Fruit fly (Drosophila melanogaster) whole organism, prepupa: ENCODE results near the gene Exo70.

ENCODE experiments used
- Blimp-1 ChIP-seq: fragments of 200-800 bp; sonication (Bioruptor generic); optimal IDR thresholded peaks from 3 replicates; lab custom pipeline; 2017; ENCODE audit warnings: missing biosample characterization, missing genetic modification characterization, mild to moderate bottlenecking, moderate library complexity, missing genetic modification reagents
- CG10631 ChIP-seq: fragments of 200-800 bp; sonication (Bioruptor generic); optimal IDR thresholded peaks from 2 replicates; lab custom pipeline; 2016; ENCODE audit warnings: missing biosample characterization, missing genetic modification characterization
- CG10669 ChIP-seq: fragments of 200-800 bp; sonication (Bioruptor generic); optimal IDR thresholded peaks from 3 replicates; lab custom pipeline; 2018; ENCODE audit warnings: missing biosample characterization, mild to moderate bottlenecking, missing genetic modification characterization, moderate library complexity
- CG11294 ChIP-seq: fragments of 200-800 bp; sonication (Bioruptor generic); IDR thresholded peaks from 2 replicates; pipeline ENCODE4 v1.3.6; 2022; ENCODE audit warnings: missing biosample characterization, missing genetic modification characterization
- CG11762 ChIP-seq: fragments of 200-800 bp; sonication (Bioruptor generic); optimal IDR thresholded peaks from 3 replicates; lab custom pipeline; 2016; ENCODE audit warnings: missing biosample characterization, missing genetic modification characterization; ENCODE audit not compliant: insufficient read depth
- CG15336 ChIP-seq: fragments of 200-800 bp; sonication (Bioruptor generic); IDR thresholded peaks from 2 replicates; pipeline ENCODE4 v1.3.6; 2022; ENCODE audit warnings: missing biosample characterization, missing genetic modification characterization
- CG1621 ChIP-seq: fragments of 200-800 bp; sonication (Bioruptor generic); optimal IDR thresholded peaks from 3 replicates; lab custom pipeline; 2018; ENCODE audit warnings: missing biosample characterization, mild to moderate bottlenecking, missing genetic modification characterization
- CG3032 ChIP-seq: fragments of 200-800 bp; optimal IDR thresholded peaks from 2 replicates; lab custom pipeline; 2019; ENCODE audit warnings: missing biosample characterization, mild to moderate bottlenecking, missing genetic modification characterization, moderate library complexity
- CG32006 ChIP-seq: fragments of 200-800 bp; sonication (Bioruptor generic); optimal IDR thresholded peaks from 3 replicates; lab custom pipeline; 2017; ENCODE audit warnings: missing biosample characterization, mild to moderate bottlenecking, missing genetic modification characterization
- CG6163 ChIP-seq: fragments of 200-800 bp; sonication (Bioruptor generic); IDR thresholded peaks from 3 replicates; pipeline ENCODE4 v1.3.6; 2022; ENCODE audit warnings: missing biosample characterization, missing genetic modification characterization
- CG6276 ChIP-seq: fragments of 200-800 bp; sonication (Bioruptor generic); optimal IDR thresholded peaks from 2 replicates; lab custom pipeline; 2017; ENCODE audit warnings: missing biosample characterization, mild to moderate bottlenecking, missing genetic modification characterization
- CG6792 ChIP-seq: fragments of 200-800 bp; sonication (Bioruptor generic); optimal IDR thresholded peaks from 3 replicates; lab custom pipeline; 2016; ENCODE audit warnings: missing biosample characterization, missing genetic modification characterization
- CG6808 ChIP-seq: fragments of 200-800 bp; sonication (Bioruptor generic); optimal IDR thresholded peaks from 3 replicates; lab custom pipeline; 2017; ENCODE audit warnings: missing biosample characterization, missing genetic modification characterization, mild to moderate bottlenecking, moderate library complexity, missing genetic modification reagents
- CG7368 ChIP-seq: fragments of 200-800 bp; sonication (Bioruptor generic); optimal IDR thresholded peaks from 3 replicates; lab custom pipeline; 2016; ENCODE audit warnings: missing biosample characterization, missing genetic modification characterization
- CG8119 ChIP-seq: fragments of 200-800 bp; sonication (Bioruptor generic); IDR thresholded peaks from 3 replicates; pipeline ENCODE4 v1.3.6; 2022; ENCODE audit warnings: missing biosample characterization, missing genetic modification characterization
- CG8632 ChIP-seq: fragments of 200-800 bp; sonication (Bioruptor generic); optimal IDR thresholded peaks from 3 replicates; lab custom pipeline; 2016; ENCODE audit warnings: missing biosample characterization, missing genetic modification characterization
- Eip78C ChIP-seq: fragments of 200-800 bp; sonication (Bioruptor generic); peaks from one replicate; lab custom pipeline; 2016; ENCODE audit warnings: missing biosample characterization, missing genetic modification characterization
- Eip93F ChIP-seq: fragments of 200-800 bp; sonication (Bioruptor generic); optimal IDR thresholded peaks from 2 replicates; lab custom pipeline; 2016; ENCODE audit warnings: missing biosample characterization, mild to moderate bottlenecking, missing genetic modification characterization
- Ets96B ChIP-seq: fragments of 200-800 bp; optimal IDR thresholded peaks from 2 replicates; lab custom pipeline; 2019; ENCODE audit warnings: missing biosample characterization, mild to moderate bottlenecking, missing genetic modification characterization, moderate library complexity
- Hr39 ChIP-seq: fragments of 200-800 bp; sonication (Bioruptor generic); optimal IDR thresholded peaks from 2 replicates; lab custom pipeline; 2016; ENCODE audit warnings: missing biosample characterization, missing genetic modification characterization
- Hr4 ChIP-seq: fragments of 200-800 bp; sonication (Bioruptor generic); optimal IDR thresholded peaks from 3 replicates; lab custom pipeline; 2016; ENCODE audit warnings: missing biosample characterization, missing genetic modification characterization
- Lpt ChIP-seq: fragments of 200-800 bp; sonication (Bioruptor generic); optimal IDR thresholded peaks from 3 replicates; lab custom pipeline; 2016; ENCODE audit warnings: missing biosample characterization, missing genetic modification characterization
- OdsH ChIP-seq: fragments of 200-800 bp; sonication (Bioruptor generic); optimal IDR thresholded peaks from 3 replicates; lab custom pipeline; 2016; ENCODE audit warnings: missing biosample characterization, missing genetic modification characterization
- Smox ChIP-seq: fragments of 200-800 bp; sonication (Bioruptor generic); optimal IDR thresholded peaks from 3 replicates; lab custom pipeline; 2016; ENCODE audit warnings: missing biosample characterization, missing genetic modification characterization
- Sox15 ChIP-seq: fragments of 200-800 bp; sonication (Bioruptor generic); optimal IDR thresholded peaks from 3 replicates; lab custom pipeline; 2016; ENCODE audit warnings: missing biosample characterization, missing genetic modification characterization
- achi ChIP-seq: fragments of 200-800 bp; sonication (Bioruptor generic); optimal IDR thresholded peaks from 3 replicates; lab custom pipeline; 2016; ENCODE audit warnings: missing biosample characterization, missing genetic modification characterization
- acj6 ChIP-seq: fragments of 200-800 bp; sonication (Bioruptor generic); optimal IDR thresholded peaks from 3 replicates; lab custom pipeline; 2016; ENCODE audit warnings: missing biosample characterization, missing genetic modification characterization
- cyc ChIP-seq: fragments of 200-800 bp; sonication (Bioruptor generic); optimal IDR thresholded peaks from 3 replicates; lab custom pipeline; 2016; ENCODE audit warnings: missing biosample characterization, missing genetic modification characterization
- dac ChIP-seq: fragments of 200-800 bp; sonication (Bioruptor generic); optimal IDR thresholded peaks from 2 replicates; lab custom pipeline; 2017; ENCODE audit warnings: missing biosample characterization, mild to moderate bottlenecking, missing genetic modification characterization
- dsx ChIP-seq: fragments of 200-800 bp; optimal IDR thresholded peaks from 3 replicates; lab custom pipeline; 2019; ENCODE audit warnings: missing biosample characterization, mild to moderate bottlenecking, missing genetic modification characterization, moderate library complexity; ENCODE audit not compliant: poor library complexity, severe bottlenecking
- eg ChIP-seq: fragments of 200-800 bp; sonication (Bioruptor generic); IDR thresholded peaks from 3 replicates; pipeline ENCODE4 v1.3.6; 2022; ENCODE audit warnings: missing biosample characterization, missing genetic modification characterization
- fd85E ChIP-seq: fragments of 200-800 bp; sonication (Bioruptor generic); optimal IDR thresholded peaks from 3 replicates; lab custom pipeline; 2016; ENCODE audit warnings: missing biosample characterization, missing genetic modification characterization
- fkh ChIP-seq: fragments of 200-800 bp; sonication (Bioruptor generic); optimal IDR thresholded peaks from 3 replicates; lab custom pipeline; 2017; ENCODE audit warnings: missing biosample characterization, mild to moderate bottlenecking, missing genetic modification characterization, moderate library complexity
- lz ChIP-seq: fragments of 200-800 bp; sonication (Bioruptor generic); optimal IDR thresholded peaks from 3 replicates; lab custom pipeline; 2016; ENCODE audit warnings: missing biosample characterization, missing genetic modification characterization
- net ChIP-seq: fragments of 200-800 bp; sonication (Bioruptor generic); optimal IDR thresholded peaks from 3 replicates; lab custom pipeline; 2016; ENCODE audit warnings: missing biosample characterization, missing genetic modification characterization
- salr ChIP-seq, 2 experiments: fragments of 200-800 bp; sonication (Bioruptor generic); optimal IDR thresholded peaks; 3 replicates each; lab custom pipeline; 2016 to 2018; ENCODE audit warnings: missing biosample characterization in 2 of 2, missing genetic modification characterization in 2 of 2, mild to moderate bottlenecking in 1 of 2
- spab ChIP-seq: fragments of 200-800 bp; sonication (Bioruptor generic); optimal IDR thresholded peaks from 2 replicates; lab custom pipeline; 2017; ENCODE audit warnings: missing biosample characterization, mild to moderate bottlenecking, missing genetic modification characterization, missing genetic modification reagents
- ss ChIP-seq, 2 experiments: fragments of 200-800 bp; sonication (Bioruptor generic); optimal IDR thresholded peaks; 2 replicates in 1 of 2; 3 replicates in 1 of 2; lab custom pipeline; 2017 to 2018; ENCODE audit warnings: mild to moderate bottlenecking in 2 of 2, missing biosample characterization in 2 of 2, missing genetic modification characterization in 2 of 2, moderate library complexity in 1 of 2
- svp ChIP-seq: fragments of 200-800 bp; sonication (Bioruptor generic); peaks from one replicate; lab custom pipeline; 2016; ENCODE audit warnings: missing biosample characterization, missing genetic modification characterization
- topi ChIP-seq: fragments of 200-800 bp; sonication (Bioruptor generic); optimal IDR thresholded peaks from 3 replicates; lab custom pipeline; 2016; ENCODE audit warnings: missing biosample characterization, missing genetic modification characterization
- vri ChIP-seq: fragments of 200-800 bp; sonication (Bioruptor generic); optimal IDR thresholded peaks from 3 replicates; lab custom pipeline; 2016; ENCODE audit warnings: missing biosample characterization, mild to moderate bottlenecking, missing genetic modification characterization

Exo70 gene

dm6 chr3L:8448517-8448889, 36.9 kb downstream of the Exo70 start (continued):
- TF ChIP-seq Blimp-1 (GFP tag; lab: Kevin White, UChicago) (no peak), CG8119 (GFP tag; lab: Robert Waterston, UW) (0 out of 3 replicates have a peak, but pooled peaks have one; percentile 34), Ets96B (peak; percentile 20), CG6792 (peak; percentile 46), CG3032 (peak; percentile 24), CG6276 (GFP tag; lab: Kevin White, UChicago) (peak; percentile 70), svp (GFP tag; lab: Kevin White, UChicago) (peak; percentile 86), ss (GFP tag; optimal IDR thresholded peaks at IDR 0.05; lab: Kevin White, UChicago) (peak; percentile 11 to 42), CG11762 (GFP tag; lab: Kevin White, UChicago) (peak; percentile 48), OdsH (GFP tag; lab: Kevin White, UChicago) (peak; percentile 24), CG10631 (GFP tag; lab: Kevin White, UChicago) (peak; percentile 41), dsx (GFP tag; lab: Kevin White, UChicago) (peak; percentile 39), lz (GFP tag; lab: Kevin White, UChicago) (peak; percentile 55), salr (GFP tag; optimal IDR thresholded peaks at IDR 0.05; lab: Kevin White, UChicago) (peak in 1 of 2 experiments; percentile 44), vri (GFP tag; lab: Kevin White, UChicago) (peak; percentile 38), net (GFP tag; lab: Kevin White, UChicago) (peak; percentile 40), spab (GFP tag; lab: Kevin White, UChicago) (peak; percentile 15)

DNA sequence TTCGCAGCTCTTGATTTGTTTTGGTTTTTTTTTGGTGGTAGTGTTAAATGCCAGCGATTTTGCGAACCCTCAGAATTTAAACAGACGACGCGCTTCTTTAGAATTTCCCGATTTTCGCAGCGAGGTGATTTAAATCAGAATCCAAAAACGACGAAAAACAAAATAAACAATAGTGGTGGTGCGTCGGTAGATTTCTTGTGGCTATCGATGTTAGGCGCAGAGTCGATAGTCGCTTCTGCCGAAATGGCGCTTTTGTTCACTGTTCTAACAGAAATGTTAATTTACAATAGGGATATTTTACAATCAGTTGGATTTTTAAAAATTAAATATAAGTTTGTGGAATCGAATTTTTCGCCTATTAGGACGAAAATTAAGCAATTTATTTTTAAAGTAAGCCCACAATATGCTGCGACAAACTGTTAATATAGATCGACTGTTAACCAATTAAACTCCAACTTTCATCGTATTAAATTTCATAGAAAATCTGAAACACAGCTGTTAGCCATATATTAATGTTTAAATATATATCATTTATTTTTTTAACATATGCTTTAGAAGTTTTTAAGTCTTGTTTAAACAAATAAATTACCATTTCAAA, 37.6 kb downstream of the Exo70 start, which contains the start of gene CG6983:
TSS of gene CG6983 (minus strand) at position 176 of the 598 bp plus-strand sequence.
- TF ChIP-seq Smox (GFP tag; lab: Kevin White, UChicago): no peak
- TF ChIP-seq dsx (GFP tag; lab: Kevin White, UChicago): no peak
- TF ChIP-seq CG15336 (GFP tag; lab: Robert Waterston, UW): 0 out of 2 replicates have a peak, but pooled peaks have one; percentile 9
- peak; percentile 39 for TF ChIP-seq Eip78C
- no peak for TF ChIP-seq OdsH (GFP tag; lab: Kevin White, UChicago)
- peak; percentile 83 for TF ChIP-seq fkh
- TF ChIP-seq topi (GFP tag; lab: Kevin White, UChicago): no peak
- TF ChIP-seq eg (GFP tag; lab: Robert Waterston, UW): no peak
- no peak for TF ChIP-seq net (GFP tag; lab: Kevin White, UChicago)
- peak; percentile 8; the same call in 2 of the 3 replicates for TF ChIP-seq CG6163 (GFP tag; lab: Robert Waterston, UW)
- no peak for TF ChIP-seq CG8632 (GFP tag; lab: Kevin White, UChicago)

- TF ChIP-seq cyc (GFP tag; lab: Kevin White, UChicago) (no peak), achi (GFP tag; lab: Kevin White, UChicago) (peak; percentile 86), salr (GFP tag; optimal IDR thresholded peaks at IDR 0.05; lab: Kevin White, UChicago) (peak; percentile 94 to 95), CG11762 (GFP tag; lab: Kevin White, UChicago) (peak; percentile 68), Blimp-1 (GFP tag; lab: Kevin White, UChicago) (peak; percentile 65), Ets96B (peak; percentile 96), svp (GFP tag; lab: Kevin White, UChicago) (peak; percentile 85), Sox15 (GFP tag; lab: Kevin White, UChicago) (no peak), CG8632 (GFP tag; lab: Kevin White, UChicago) (peak; percentile 82), CG11294 (GFP tag; lab: Robert Waterston, UW) (peak; percentile 71; the same call in 1 of the 2 replicates), CG6276 (GFP tag; lab: Kevin White, UChicago) (peak; percentile 99), Hr39 (no peak), lz (GFP tag; lab: Kevin White, UChicago) (peak; percentile 52), acj6 (GFP tag; lab: Kevin White, UChicago) (peak; percentile 53), CG10669 (GFP tag; lab: Kevin White, UChicago) (peak; percentile 93), Lpt (peak; percentile 96), dac (GFP tag; lab: Kevin White, UChicago) (peak; percentile 91), CG7368 (GFP tag; lab: Kevin White, UChicago) (peak; percentile 89), fd85E (GFP tag; lab: Kevin White, UChicago) (peak; percentile 66), CG32006 (GFP tag; lab: Kevin White, UChicago) (peak; percentile 92), CG1621 (tag; lab: Kevin White, UChicago) (peak; percentile 97), topi (GFP tag; lab: Kevin White, UChicago) (peak; percentile 57), CG8119 (GFP tag; lab: Robert Waterston, UW) (peak; percentile 97), fkh (no peak), Hr4 (GFP tag; lab: Kevin White, UChicago) (peak; percentile 75), CG3032 (peak; percentile 93), CG6808 (GFP tag; lab: Kevin White, UChicago) (peak; percentile 98), net (GFP tag; lab: Kevin White, UChicago) (peak; percentile 95), Eip93F (GFP tag; lab: Kevin White, UChicago) (no peak), CG10631 (GFP tag; lab: Kevin White, UChicago) (peak; percentile 67)
These were observed 38.4 kb downstream of the Exo70 start, which contains the start of gene Gug for dm6 chr3L:8449800-8450690. Gene Gug (plus strand): TSS chr3L:8449922.
